Worm (Caenorhabditis elegans): ENCODE measurements around the gene B0252.1.
A peak's percentile ranks its signal among the peaks of the same experiment; 100 is the strongest.

DNA sequence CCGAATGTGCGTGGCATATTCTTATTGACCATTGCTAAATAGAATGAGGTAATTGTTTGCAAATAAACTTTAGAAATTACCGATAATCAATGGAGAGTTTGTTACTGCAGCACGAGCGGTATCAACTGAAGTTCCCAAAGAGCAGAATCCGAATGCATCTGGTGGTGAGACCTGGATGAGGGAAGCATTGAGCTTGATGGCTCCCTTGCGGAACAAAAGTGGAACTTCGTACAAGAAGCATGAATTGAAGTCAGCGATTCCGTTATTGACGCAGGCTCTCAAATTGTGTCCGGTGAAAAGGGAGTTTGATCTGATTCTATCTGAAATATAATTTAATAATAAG lies 29.9 kb upstream of the B0252.1 start:
- TF ChIP-seq let-526 (GFP tag; IDR thresholded peaks at IDR 0.05) (no peak), efl-1 (GFP tag; optimal IDR thresholded peaks at IDR 0.05) (no peak), ceh-100 (GFP tag; IDR thresholded peaks at IDR 0.05) (no peak), snpc-1.3 (tag; optimal IDR thresholded peaks at IDR 0.05; ENCODE audit: insufficient read depth) (no peak), madf-10 (tag; optimal IDR thresholded peaks at IDR 0.05) (no peak), hrde-1 (tag; optimal IDR thresholded peaks at IDR 0.05; ENCODE audit: borderline replicate concordance) (no peak), hmg-20 (GFP tag; IDR thresholded peaks at IDR 0.05) (no peak), ama-1 (optimal IDR thresholded peaks at IDR 0.05) (peak; percentile 94), ama-1 (GFP tag; optimal IDR thresholded peaks at IDR 0.05) (no peak), ets-4 (GFP tag; optimal IDR thresholded peaks at IDR 0.05) (no peak), lag-1 (GFP tag; IDR thresholded peaks at IDR 0.05) (no peak), unc-62 (GFP tag; optimal IDR thresholded peaks at IDR 0.05) (no peak), F39B2.1 (GFP tag; IDR thresholded peaks at IDR 0.05) (no peak)
